Fruit fly (Drosophila melanogaster) whole organism: ENCODE measurements around the gene mgr.

Experiments
- CG8478 ChIP-seq: fragments of >200 bp; optimal IDR thresholded peaks from 2 replicates; lab custom pipeline; 2018; ENCODE audit warnings: inconsistent platforms
- Dll ChIP-seq: fragments of >200 bp; optimal IDR thresholded peaks from 2 replicates; lab custom pipeline; 2017
- EcR ChIP-seq, 2 experiments: fragments of >200 bp; optimal IDR thresholded peaks; 2 replicates each; lab custom pipeline; 2017; ENCODE audit warnings: missing biosample characterization in 2 of 2, missing genetic modification characterization in 2 of 2, missing genetic modification reagents in 2 of 2
- pan ChIP-seq: fragments of >200 bp; optimal IDR thresholded peaks from 2 replicates; lab custom pipeline; 2017
- psq ChIP-seq: fragments of >200 bp; optimal IDR thresholded peaks from 2 replicates; lab custom pipeline; 2017
- usp ChIP-seq: fragments of >200 bp; optimal IDR thresholded peaks from 2 replicates; lab custom pipeline; 2017; ENCODE audit warnings: missing biosample characterization, missing genetic modification characterization, mixed read lengths

Gene mgr

DNA sequence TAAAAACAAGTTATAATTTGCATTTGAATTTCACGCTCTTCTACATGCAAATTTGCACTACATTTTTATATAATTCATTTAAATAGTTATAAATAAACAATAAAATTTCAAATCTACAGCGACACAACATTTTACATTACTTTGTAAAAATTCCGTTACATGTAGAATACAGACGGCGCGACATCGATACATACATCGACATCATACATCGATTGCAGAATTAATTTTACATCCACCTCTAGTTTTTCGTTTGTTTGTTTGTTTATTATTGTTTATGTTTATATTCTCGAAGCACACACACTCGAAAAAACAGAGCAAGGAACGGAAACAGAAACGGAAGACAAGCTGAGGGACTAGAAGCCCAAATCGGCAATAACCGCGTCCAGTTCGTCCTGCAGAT lies 27.9 kb upstream of the mgr start, which contains the start of gene CG17230:
TSS of gene CG17230 (plus strand) at position 258 of the 400 bp plus-strand sequence.
- no peak for TF ChIP-seq CG8478 (lab: Kevin White, UChicago)
- no peak for TF ChIP-seq psq
- TF ChIP-seq Dll (lab: Kevin White, UChicago): no peak
- no peak for TF ChIP-seq pan (lab: Kevin White, UChicago)
- TF ChIP-seq usp (GFP tag; lab: Kevin White, UChicago): no peak
- TF ChIP-seq EcR (GFP tag; optimal IDR thresholded peaks at IDR 0.05; lab: Kevin White, UChicago): no peak

- TF ChIP-seq CG8478 (lab: Kevin White, UChicago): no peak
- no peak for TF ChIP-seq pan (lab: Kevin White, UChicago)
- no peak for TF ChIP-seq Dll (lab: Kevin White, UChicago)
- no peak for TF ChIP-seq EcR (GFP tag; optimal IDR thresholded peaks at IDR 0.05; lab: Kevin White, UChicago)
- TF ChIP-seq usp (GFP tag; lab: Kevin White, UChicago): no peak
- TF ChIP-seq psq: no peak
These were observed 26.0 kb upstream of the mgr start, which contains the start of the genes Exd2 and CG5281 for dm6 chr3R:11435537-11436234. Gene Exd2 (minus strand): TSS chr3R:11435703. Gene CG5281 (plus strand): TSS chr3R:11435850.

DNA sequence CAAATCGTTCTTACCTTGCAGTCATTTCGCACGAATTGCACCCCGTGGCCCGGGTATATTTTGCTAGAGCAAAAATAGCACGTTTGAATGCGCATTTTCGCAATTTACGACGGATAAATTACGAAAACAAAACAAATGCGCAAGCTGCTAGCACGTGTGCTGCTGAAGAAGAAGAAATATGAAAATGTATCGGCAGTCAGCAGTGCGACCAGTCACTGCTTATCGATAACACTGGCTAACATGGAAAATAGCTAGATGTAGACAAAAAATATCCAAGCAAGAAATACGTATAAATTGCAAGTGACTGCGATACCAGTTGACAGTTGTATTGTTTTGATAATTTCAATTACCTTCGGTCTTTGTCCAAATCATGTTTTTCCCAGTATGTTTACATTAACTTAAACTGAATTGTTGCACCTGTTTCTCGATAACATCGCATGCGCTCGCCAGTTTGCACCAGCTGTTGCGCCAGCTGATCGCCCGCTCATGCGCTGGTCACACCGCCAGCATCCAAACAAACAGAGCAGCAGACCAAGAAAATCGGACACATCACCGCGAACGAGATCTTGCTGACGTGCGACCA lies 21.8 kb upstream of the mgr start, which contains the start of the genes RpL24-like and CG5276:
TSS of gene RpL24-like (minus strand) at position 188 of the 583 bp plus-strand sequence.
TSS of gene CG5276 (plus strand) at position 344 of the 583 bp plus-strand sequence.
- TF ChIP-seq psq (no peak), pan (lab: Kevin White, UChicago) (no peak), usp (GFP tag; lab: Kevin White, UChicago) (no peak), EcR (GFP tag; optimal IDR thresholded peaks at IDR 0.05; lab: Kevin White, UChicago) (no peak), CG8478 (lab: Kevin White, UChicago) (no peak), Dll (lab: Kevin White, UChicago) (no peak)

DNA sequence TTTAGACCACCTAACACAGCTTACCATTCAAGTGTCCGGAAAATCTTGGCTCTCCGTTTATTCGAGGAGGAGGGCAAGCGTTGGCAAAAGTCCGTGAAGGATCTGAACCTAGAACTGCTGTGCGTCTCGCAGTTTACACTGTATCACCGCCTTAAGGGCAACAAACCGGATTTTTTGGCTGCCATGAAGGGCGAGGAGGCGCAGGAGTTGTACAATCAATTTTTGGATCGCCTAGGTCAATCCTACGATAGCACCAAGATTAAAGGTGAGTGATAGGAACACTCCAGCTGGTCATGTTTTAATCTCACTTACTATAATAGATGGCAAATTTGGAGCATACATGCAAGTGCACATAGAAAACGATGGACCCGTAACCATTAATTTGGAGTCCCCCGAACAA lies 20.6 kb upstream of the mgr start:
- no peak for TF ChIP-seq pan (lab: Kevin White, UChicago)

dm6 chr3R:11429814-11430213 lies 20.1 kb upstream of the mgr start, which contains the start of gene Dtd:
Gene Dtd (plus strand): TSS chr3R:11430061.
- no peak for TF ChIP-seq CG8478 (lab: Kevin White, UChicago)
- TF ChIP-seq usp (GFP tag; lab: Kevin White, UChicago): no peak

- no peak for TF ChIP-seq psq
- TF ChIP-seq Dll (lab: Kevin White, UChicago): no peak
- TF ChIP-seq pan (lab: Kevin White, UChicago): no peak
- no peak for TF ChIP-seq EcR (GFP tag; optimal IDR thresholded peaks at IDR 0.05; lab: Kevin White, UChicago)
- TF ChIP-seq CG8478 (lab: Kevin White, UChicago): no peak
- TF ChIP-seq usp (GFP tag; lab: Kevin White, UChicago): no peak
These were observed 12.0 kb upstream of the mgr start, which contains the start of the genes ninaG and Sptz for dm6 chr3R:11421643-11422122. Gene ninaG (minus strand): TSS chr3R:11421693. Gene Sptz (plus strand): TSS chr3R:11422092.

DNA sequence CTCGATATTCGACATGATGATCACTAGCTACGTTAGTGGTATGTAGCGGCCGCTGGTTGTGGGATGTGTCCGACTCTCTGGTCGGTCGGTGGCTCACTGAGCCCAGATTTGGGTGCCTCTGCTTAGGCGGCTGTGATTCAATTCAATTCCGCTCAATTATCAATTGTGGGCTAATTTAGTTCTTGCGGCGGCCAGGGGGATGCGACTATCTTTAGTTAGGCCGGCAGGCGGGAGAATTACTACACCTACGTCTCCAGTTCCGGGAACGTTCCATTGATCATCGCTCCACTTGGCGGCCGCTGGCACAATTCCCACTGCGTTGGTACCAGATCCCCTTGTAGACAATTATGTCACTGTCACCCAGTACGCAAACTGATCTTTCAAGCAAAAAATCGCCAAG lies 8.9 kb upstream of the mgr start, which contains the start of the genes bumpel and CG45676:
TSS of gene bumpel (minus strand) at position 101 of the 400 bp plus-strand sequence.
TSS of gene CG45676 (plus strand) at position 318 of the 400 bp plus-strand sequence.
- TF ChIP-seq psq (no peak), EcR (GFP tag; optimal IDR thresholded peaks at IDR 0.05; lab: Kevin White, UChicago) (no peak), CG8478 (lab: Kevin White, UChicago) (no peak), Dll (lab: Kevin White, UChicago) (no peak), usp (GFP tag; lab: Kevin White, UChicago) (no peak), pan (lab: Kevin White, UChicago) (no peak)

- TF ChIP-seq Dll (lab: Kevin White, UChicago) (no peak), pan (lab: Kevin White, UChicago) (no peak), CG8478 (lab: Kevin White, UChicago) (no peak), EcR (GFP tag; optimal IDR thresholded peaks at IDR 0.05; lab: Kevin White, UChicago) (no peak), usp (GFP tag; lab: Kevin White, UChicago) (no peak), psq (no peak)
These were observed 2.7 kb upstream of the mgr start, which contains the start of gene Ipo9 for dm6 chr3R:11412371-11412770. Gene Ipo9 (plus strand): TSS chr3R:11412522.

DNA sequence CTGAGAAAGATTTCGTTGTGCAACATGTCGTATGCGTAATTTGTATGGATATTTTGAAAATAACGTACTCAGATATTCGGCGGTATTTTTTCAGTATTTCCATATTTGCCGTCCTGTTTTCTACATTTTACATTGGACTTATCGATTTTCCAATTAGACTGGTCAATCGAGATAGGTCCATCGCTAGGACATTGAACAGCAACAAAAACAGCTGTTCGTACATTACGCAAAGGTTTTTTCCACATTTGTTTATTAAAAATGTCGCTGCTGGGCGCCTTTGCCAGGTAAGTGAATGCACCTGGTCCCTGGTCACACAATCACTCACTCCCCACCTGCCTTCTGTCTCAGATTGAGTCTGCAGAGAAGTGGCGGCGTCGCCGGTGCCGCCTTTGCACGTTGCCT lies 1.9 kb downstream of the mgr start, which contains the start of gene mRpL40:
TSS of gene mRpL40 (plus strand) at position 186 of the 402 bp plus-strand sequence.
- TF ChIP-seq EcR (GFP tag; optimal IDR thresholded peaks at IDR 0.05; lab: Kevin White, UChicago) (no peak), Dll (lab: Kevin White, UChicago) (no peak), psq (no peak), CG8478 (lab: Kevin White, UChicago) (no peak), pan (lab: Kevin White, UChicago) (no peak), usp (GFP tag; lab: Kevin White, UChicago) (no peak)

DNA sequence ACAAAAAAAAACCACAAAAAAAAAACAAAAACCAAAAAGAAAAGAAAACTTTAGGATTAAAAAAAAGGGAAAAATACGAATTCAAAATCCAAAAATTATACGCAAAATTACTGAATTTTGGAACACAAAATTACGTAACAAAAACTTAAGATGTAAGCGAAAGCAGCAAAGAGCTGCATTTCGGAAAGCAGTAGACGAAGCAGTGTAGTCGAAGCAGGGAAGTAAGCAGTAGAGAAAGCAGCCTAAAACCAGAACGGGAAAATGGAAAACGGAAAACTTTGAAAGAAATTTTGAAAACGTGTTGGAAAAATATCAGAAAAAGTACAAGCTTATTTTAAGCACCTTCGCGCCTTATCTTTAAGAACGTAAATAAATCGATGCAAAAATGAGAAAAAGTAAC lies 6.8 kb downstream of the mgr start:
- no peak for TF ChIP-seq psq
- TF ChIP-seq pan (lab: Kevin White, UChicago): no peak
- no peak for TF ChIP-seq EcR (GFP tag; optimal IDR thresholded peaks at IDR 0.05; lab: Kevin White, UChicago)
- TF ChIP-seq usp (GFP tag; lab: Kevin White, UChicago): no peak

- TF ChIP-seq usp (GFP tag; lab: Kevin White, UChicago) (no peak), pan (lab: Kevin White, UChicago) (no peak), Dll (lab: Kevin White, UChicago) (no peak), EcR (GFP tag; optimal IDR thresholded peaks at IDR 0.05; lab: Kevin White, UChicago) (no peak), CG8478 (lab: Kevin White, UChicago) (no peak), psq (no peak)
These were observed 14.1 kb downstream of the mgr start for dm6 chr3R:11395541-11395940.
